Fruit fly (Drosophila melanogaster) Kc167 (cell line): ENCODE data around the gene to.

ENCODE experiments used
- h ChIP-seq: fragments of >200 bp; optimal IDR thresholded peaks from 3 replicates; lab custom pipeline; 2018; ENCODE audit warnings: missing external identifiers
- insv ChIP-seq: fragments of >200 bp; optimal IDR thresholded peaks from 3 replicates; lab custom pipeline; 2018; ENCODE audit warnings: missing external identifiers
- psq ChIP-seq: fragments of >200 bp; optimal IDR thresholded peaks from 2 replicates; lab custom pipeline; 2017; ENCODE audit warnings: missing external identifiers
- ttk ChIP-seq: sonication (Bioruptor generic); optimal IDR thresholded peaks from 2 replicates; lab custom pipeline; 2017; ENCODE audit warnings: missing external identifiers

dm6 chr3R:25269909-25270308 lies 29.9 kb downstream of the to start, which contains the start of the genes CG11889 and CG11891:
- TF ChIP-seq psq, result no peak
- TF ChIP-seq ttk (lab: Kevin White, UChicago), result no peak
- no peak for TF ChIP-seq h (lab: Kevin White, UChicago)
- no peak for TF ChIP-seq insv
